Worm (Caenorhabditis elegans): ENCODE data around the gene ifc-2.

ifc-2 gene

ce11 chrX:593245-593733 lies 61.4 kb downstream of the ifc-2 start (continued):
- TF ChIP-seq fos-1 (tag; optimal IDR thresholded peaks at IDR 0.05) (peak; percentile 84), ceh-16 (tag; optimal IDR thresholded peaks at IDR 0.05) (peak; percentile 37), lin-39 (tag; optimal IDR thresholded peaks at IDR 0.05) (no peak), sma-9 (GFP tag; optimal IDR thresholded peaks at IDR 0.05) (peak; percentile 79), sma-9 (tag; optimal IDR thresholded peaks at IDR 0.05) (no peak), nhr-10 (tag; optimal IDR thresholded peaks at IDR 0.05) (no peak), lsy-2 (tag; optimal IDR thresholded peaks at IDR 0.05) (peak; percentile 61 to 76), elt-3 (tag; optimal IDR thresholded peaks at IDR 0.05) (no peak), unc-39 (tag; optimal IDR thresholded peaks at IDR 0.05) (peak; percentile 12), nhr-129 (tag; optimal IDR thresholded peaks at IDR 0.05) (peak; percentile 98), C34F6.9 (tag; optimal IDR thresholded peaks at IDR 0.05) (peak; percentile 92)

Data from whole organism, L2 larva.